Worm (Caenorhabditis elegans): Measurements from ENCODE around the gene nhx-5.

nhx-5 gene

ce11 chrX:10617815-10618214, 41.1 kb downstream of the nhx-5 start:
- no peak for TF ChIP-seq lin-15B (tag; optimal IDR thresholded peaks at IDR 0.05)
- TF ChIP-seq elt-2 (tag; optimal IDR thresholded peaks at IDR 0.05): peak; percentile 58
- no peak for TF ChIP-seq ama-1 (optimal IDR thresholded peaks at IDR 0.05)
- no peak for TF ChIP-seq nhr-11 (tag; optimal IDR thresholded peaks at IDR 0.05)
- no peak for TF ChIP-seq nhr-25 (tag; optimal IDR thresholded peaks at IDR 0.05)

ce11 chrX:10618619-10619130, 41.9 kb downstream of the nhx-5 start:
- TF ChIP-seq lin-15B (tag; optimal IDR thresholded peaks at IDR 0.05): no peak
- no peak for TF ChIP-seq elt-2 (tag; optimal IDR thresholded peaks at IDR 0.05)
- peak; percentile 78 for TF ChIP-seq pha-4 (tag; optimal IDR thresholded peaks at IDR 0.05)

- TF ChIP-seq snpc-4 (tag; optimal IDR thresholded peaks at IDR 0.05): no peak
- no peak for TF ChIP-seq ceh-82 (tag; optimal IDR thresholded peaks at IDR 0.05)
- TF ChIP-seq ceh-28 (tag; optimal IDR thresholded peaks at IDR 0.05): no peak
Measured at ce11 chrX:10619554-10620199, 42.9 kb downstream of the nhx-5 start.

ce11 chrX:10622607-10623006, 45.9 kb downstream of the nhx-5 start:
- no peak for TF ChIP-seq unc-62 (GFP tag; optimal IDR thresholded peaks at IDR 0.05)
- TF ChIP-seq nhr-77 (tag; optimal IDR thresholded peaks at IDR 0.05): no peak
- no peak for TF ChIP-seq ztf-4 (tag; optimal IDR thresholded peaks at IDR 0.05)
- no peak for TF ChIP-seq snpc-4 (tag; optimal IDR thresholded peaks at IDR 0.05)
- no peak for TF ChIP-seq ZK546.5 (tag; optimal IDR thresholded peaks at IDR 0.05)
- TF ChIP-seq fkh-2 (tag; optimal IDR thresholded peaks at IDR 0.05): no peak
- TF ChIP-seq ceh-16 (tag; optimal IDR thresholded peaks at IDR 0.05): no peak
- no peak for TF ChIP-seq sea-2 (GFP tag; optimal IDR thresholded peaks at IDR 0.05)
- TF ChIP-seq elt-3 (tag; optimal IDR thresholded peaks at IDR 0.05): no peak
- TF ChIP-seq nhr-76 (tag; optimal IDR thresholded peaks at IDR 0.05): no peak
- no peak for TF ChIP-seq nhr-25 (tag; optimal IDR thresholded peaks at IDR 0.05)
- no peak for TF ChIP-seq nhr-11 (tag; optimal IDR thresholded peaks at IDR 0.05)
- no peak for TF ChIP-seq lin-15B (tag; optimal IDR thresholded peaks at IDR 0.05)
- TF ChIP-seq jun-1 (tag; optimal IDR thresholded peaks at IDR 0.05): no peak
- no peak for TF ChIP-seq elt-2 (tag; optimal IDR thresholded peaks at IDR 0.05)

- no peak for TF ChIP-seq ceh-16 (tag; optimal IDR thresholded peaks at IDR 0.05)
- no peak for TF ChIP-seq jun-1 (tag; optimal IDR thresholded peaks at IDR 0.05)
- no peak for TF ChIP-seq ZK546.5 (tag; optimal IDR thresholded peaks at IDR 0.05)
- TF ChIP-seq hmg-11 (tag; optimal IDR thresholded peaks at IDR 0.05): peak; percentile 46
- no peak for TF ChIP-seq tbx-2 (tag; optimal IDR thresholded peaks at IDR 0.05)
- peak; percentile 18 for TF ChIP-seq nfya-1 (tag; optimal IDR thresholded peaks at IDR 0.05; ENCODE audit: insufficient read depth)
- no peak for TF ChIP-seq egl-5 (tag; optimal IDR thresholded peaks at IDR 0.05)
- TF ChIP-seq zag-1 (tag; optimal IDR thresholded peaks at IDR 0.05): no peak
- no peak for TF ChIP-seq ceh-28 (tag; optimal IDR thresholded peaks at IDR 0.05)
- TF ChIP-seq ztf-4 (tag; optimal IDR thresholded peaks at IDR 0.05): no peak
- no peak for TF ChIP-seq elt-2 (tag; optimal IDR thresholded peaks at IDR 0.05)
- TF ChIP-seq nhr-23 (tag; optimal IDR thresholded peaks at IDR 0.05): peak; percentile 44
Measured at ce11 chrX:10623119-10623518, 46.4 kb downstream of the nhx-5 start.

- peak; percentile 63 for TF ChIP-seq pha-4 (tag; optimal IDR thresholded peaks at IDR 0.05)
- TF ChIP-seq R02D3.7 (tag; optimal IDR thresholded peaks at IDR 0.05): no peak
- TF ChIP-seq eor-1 (tag; optimal IDR thresholded peaks at IDR 0.05): no peak
- TF ChIP-seq nhr-23 (tag; optimal IDR thresholded peaks at IDR 0.05): peak; percentile 17
- TF ChIP-seq egl-27 (tag; optimal IDR thresholded peaks at IDR 0.05): no peak
- peak; percentile 45 for TF ChIP-seq nhr-25 (tag; optimal IDR thresholded peaks at IDR 0.05)
- TF ChIP-seq daf-12 (tag; optimal IDR thresholded peaks at IDR 0.05): no peak
- TF ChIP-seq ztf-4 (tag; optimal IDR thresholded peaks at IDR 0.05): no peak
- peak; percentile 19 for TF ChIP-seq hmg-11 (tag; optimal IDR thresholded peaks at IDR 0.05)
- TF ChIP-seq jun-1 (tag; optimal IDR thresholded peaks at IDR 0.05): no peak
- no peak for TF ChIP-seq nhr-43 (tag; optimal IDR thresholded peaks at IDR 0.05; ENCODE audit: poor library complexity, severe bottlenecking)
- TF ChIP-seq zag-1 (tag; optimal IDR thresholded peaks at IDR 0.05): no peak
- TF ChIP-seq nhr-76 (tag; optimal IDR thresholded peaks at IDR 0.05): no peak
- TF ChIP-seq nfya-1 (tag; optimal IDR thresholded peaks at IDR 0.05; ENCODE audit: insufficient read depth): peak; percentile 36
- no peak for TF ChIP-seq lin-15B (tag; optimal IDR thresholded peaks at IDR 0.05)
- TF ChIP-seq fos-1 (tag; optimal IDR thresholded peaks at IDR 0.05): no peak
- peak; percentile 9 for TF ChIP-seq lin-39 (tag; optimal IDR thresholded peaks at IDR 0.05)
- TF ChIP-seq nhr-11 (tag; optimal IDR thresholded peaks at IDR 0.05): no peak
- no peak for TF ChIP-seq lsy-12 (tag; optimal IDR thresholded peaks at IDR 0.05)
Measured at ce11 chrX:10624157-10624623, 47.4 kb downstream of the nhx-5 start, which contains the start of gene abl-1. Gene abl-1 (minus strand): TSS chrX:10624207.
